Fruit fly (Drosophila melanogaster): ENCODE data around the gene knrl.

dm6 chr3L:20556371-20556770, 64.1 kb downstream of the knrl start:
- TF ChIP-seq pfk (GFP tag; optimal IDR thresholded peaks at IDR 0.05) = no peak
- no peak for TF ChIP-seq Rfx (GFP tag; IDR thresholded peaks at IDR 0.05)
- no peak for TF ChIP-seq CG12236 (GFP tag; optimal IDR thresholded peaks at IDR 0.05)
- no peak for TF ChIP-seq dysf (GFP tag; IDR thresholded peaks at IDR 0.05)
- TF ChIP-seq Mad (GFP tag; optimal IDR thresholded peaks at IDR 0.05) = no peak
- no peak for TF ChIP-seq h (optimal IDR thresholded peaks at IDR 0.05)
- no peak for TF ChIP-seq CHES-1-like (GFP tag; optimal IDR thresholded peaks at IDR 0.05)
- no peak for TF ChIP-seq CG33557 (GFP tag; optimal IDR thresholded peaks at IDR 0.05)
- TF ChIP-seq YL-1 (GFP tag; optimal IDR thresholded peaks at IDR 0.05) = no peak
- no peak for TF ChIP-seq CG4617 (GFP tag; optimal IDR thresholded peaks at IDR 0.05; ENCODE audit: borderline replicate concordance)
- TF ChIP-seq CG12155 (GFP tag; optimal IDR thresholded peaks at IDR 0.05) = no peak
- TF ChIP-seq Chrac-16 (GFP tag; optimal IDR thresholded peaks at IDR 0.05) = no peak

All from whole organism, embryonic.